Fruit fly (Drosophila melanogaster): Measurements from ENCODE around the gene CG8661.
A peak's percentile ranks its signal among the peaks of the same experiment; 100 is the strongest.

Gene CG8661

dm6 chrX:17329933-17330674, 45.8 kb upstream of the CG8661 start (continued):
- TF ChIP-seq hbn (GFP tag; IDR thresholded peaks at IDR 0.05; ENCODE audit: partially characterized antibody) (no peak), gfzf (GFP tag; optimal IDR thresholded peaks at IDR 0.05) (no peak), CG15696 (tag; optimal IDR thresholded peaks at IDR 0.05) (peak; percentile 27), Hr78 (GFP tag; optimal IDR thresholded peaks at IDR 0.05) (no peak), CG17612 (GFP tag; IDR thresholded peaks at IDR 0.05) (no peak), CG3281 (GFP tag; optimal IDR thresholded peaks at IDR 0.05) (peak; percentile 74), CG18599 (GFP tag; optimal IDR thresholded peaks at IDR 0.05) (peak; percentile 40), Meics (GFP tag; optimal IDR thresholded peaks at IDR 0.05) (peak; percentile 73), Bteb2 (GFP tag; optimal IDR thresholded peaks at IDR 0.05) (peak; percentile 52), lmd (GFP tag; IDR thresholded peaks at IDR 0.05) (peak; percentile 66), CG34422 (GFP tag; IDR thresholded peaks at IDR 0.05) (0 out of 3 replicates have a peak, but pooled peaks have one; percentile 22), CG17361 (GFP tag; IDR thresholded peaks at IDR 0.05) (peak; percentile 71), CG18262 (tag; optimal IDR thresholded peaks at IDR 0.05) (peak; percentile 50), Hand (GFP tag; optimal IDR thresholded peaks at IDR 0.05) (no peak), CG8944 (GFP tag; optimal IDR thresholded peaks at IDR 0.05) (no peak), sc (optimal IDR thresholded peaks at IDR 0.05) (no peak), sc (GFP tag; optimal IDR thresholded peaks at IDR 0.05) (no peak), tap (tag; optimal IDR thresholded peaks at IDR 0.05) (peak; percentile 9), CG9437 (GFP tag; optimal IDR thresholded peaks at IDR 0.05) (peak; percentile 23), jumu (GFP tag; optimal IDR thresholded peaks at IDR 0.05) (no peak), odd (GFP tag; optimal IDR thresholded peaks at IDR 0.05) (peak; percentile 8), CG3065 (GFP tag; optimal IDR thresholded peaks at IDR 0.05) (no peak), Taf1 (GFP tag; IDR thresholded peaks at IDR 0.05) (no peak), CG9727 (GFP tag; optimal IDR thresholded peaks at IDR 0.05) (peak; percentile 34), CG8089 (GFP tag; optimal IDR thresholded peaks at IDR 0.05) (no peak), sqz (GFP tag; optimal IDR thresholded peaks at IDR 0.05) (no peak), CG14710 (tag; optimal IDR thresholded peaks at IDR 0.05) (peak; percentile 29), Optix (GFP tag; IDR thresholded peaks at IDR 0.05) (no peak), chinmo (GFP tag; IDR thresholded peaks at IDR 0.05; ENCODE audit: partially characterized antibody) (peak; percentile 40; the same call in 1 of the 4 replicates), Blimp-1 (GFP tag; optimal IDR thresholded peaks at IDR 0.05) (peak; percentile 20), phol (tag; optimal IDR thresholded peaks at IDR 0.05) (peak; percentile 48), CG14050 (GFP tag; IDR thresholded peaks at IDR 0.05) (peak; percentile 15; the same call in 1 of the 3 replicates), dm (GFP tag; optimal IDR thresholded peaks at IDR 0.05) (no peak), CG32532 (GFP tag; IDR thresholded peaks at IDR 0.05) (peak; percentile 71), CG15269 (tag; optimal IDR thresholded peaks at IDR 0.05) (peak; percentile 76), chn (GFP tag; optimal IDR thresholded peaks at IDR 0.05) (no peak), dmrt11E (tag; optimal IDR thresholded peaks at IDR 0.05) (peak; percentile 11), dysf (GFP tag; IDR thresholded peaks at IDR 0.05) (peak; percentile 79; the same call in 2 of the 3 replicates), Oaz (GFP tag; IDR thresholded peaks at IDR 0.05) (no peak), pan (optimal IDR thresholded peaks at IDR 0.05) (no peak), pan (GFP tag; optimal IDR thresholded peaks at IDR 0.05 in 1 of 2, IDR thresholded peaks at IDR 0.05 in 1 of 2) (peak in 1 of 2 experiments; percentile 42), CG9215 (GFP tag; IDR thresholded peaks at IDR 0.05) (peak; percentile 43; the same call in 1 of the 2 replicates), B-H2 (GFP tag; optimal IDR thresholded peaks at IDR 0.05) (peak; percentile 60), CG1233 (GFP tag; optimal IDR thresholded peaks at IDR 0.05) (peak; percentile 45), eve (GFP tag; optimal IDR thresholded peaks at IDR 0.05) (peak in 1 of 2 experiments; percentile 73), her (GFP tag; optimal IDR thresholded peaks at IDR 0.05) (peak; percentile 31), HmgZ (tag; optimal IDR thresholded peaks at IDR 0.05) (peak; percentile 19), CG9817 (tag; optimal IDR thresholded peaks at IDR 0.05) (peak; percentile 26), NfI (GFP tag; optimal IDR thresholded peaks at IDR 0.05) (peak; percentile 29)
